Worm (Caenorhabditis elegans) whole organism, midembryonic: ENCODE data around the gene rpl-28.

Experiments used
- T22C8.4 ChIP-seq: fragments of 200-800 bp; sonication (Bioruptor generic); IDR thresholded peaks from 2 replicates; pipeline ENCODE4 v1.3.6; 2022; ENCODE audit warnings: missing genetic modification characterization, missing compliant biosample characterization
- cog-1 ChIP-seq: sonication (generic microtip); optimal IDR thresholded peaks from 2 replicates; lab custom pipeline; 2016; ENCODE audit warnings: missing genetic modification characterization, missing compliant biosample characterization
- flt-1 ChIP-seq: fragments of 200-800 bp; sonication (Bioruptor generic); IDR thresholded peaks from 2 replicates; pipeline ENCODE4 v1.3.6; 2022; ENCODE audit warnings: missing genetic modification characterization, missing compliant biosample characterization
- klf-2 ChIP-seq: fragments of 200-800 bp; sonication (Bioruptor generic); conservative IDR thresholded peaks from 2 replicates; pipeline ENCODE4 v1.3.6; 2022; ENCODE audit warnings: missing genetic modification reagents, missing genetic modification characterization, missing compliant biosample characterization
- med-1 ChIP-seq: sonication (generic microtip); optimal IDR thresholded peaks from 2 replicates; lab custom pipeline; 2017; ENCODE audit warnings: missing genetic modification characterization, mild to moderate bottlenecking, missing compliant biosample characterization, antibody characterized with exemption, missing genetic modification reagents; ENCODE audit not compliant: insufficient read depth
- ref-1 ChIP-seq: fragments of 200-800 bp; sonication (Bioruptor generic); conservative IDR thresholded peaks from 2 replicates; pipeline ENCODE4 v1.3.6; 2022; ENCODE audit warnings: missing genetic modification reagents, missing genetic modification characterization, missing compliant biosample characterization
- tab-1 ChIP-seq: fragments of 200-800 bp; sonication (Bioruptor generic); IDR thresholded peaks from 2 replicates; pipeline ENCODE4 v1.3.6; 2022; ENCODE audit warnings: missing genetic modification characterization, missing compliant biosample characterization
- ztf-23 ChIP-seq: fragments of 200-800 bp; sonication (Bioruptor generic); IDR thresholded peaks from 2 replicates; pipeline ENCODE4 v1.3.6; 2022; ENCODE audit warnings: missing genetic modification reagents, missing genetic modification characterization, missing compliant biosample characterization
- ztf-29 ChIP-seq: fragments of 200-800 bp; sonication (Bioruptor generic); IDR thresholded peaks from 2 replicates; pipeline ENCODE4 v1.3.6; 2022; ENCODE audit warnings: missing genetic modification reagents, missing genetic modification characterization, missing compliant biosample characterization

The rpl-28 gene

ce11 chrV:12752407-12752806, 24.5 kb upstream of the rpl-28 start, which contains the start of gene C15C8.8:
Gene C15C8.8 (minus strand): TSS chrV:12752507.
- TF ChIP-seq klf-2 (no peak), tab-1 (GFP tag; lab: Robert Waterston, UW) (no peak), ref-1 (GFP tag; lab: Robert Waterston, UW) (no peak), ztf-29 (GFP tag; lab: Robert Waterston, UW) (no peak), flt-1 (no peak), med-1 (no peak), cog-1 (tag; lab: Kevin White, UChicago) (no peak), T22C8.4 (no peak), ztf-23 (GFP tag; lab: Robert Waterston, UW) (no peak)

- TF ChIP-seq tab-1 (GFP tag; lab: Robert Waterston, UW), result no peak
- no peak for TF ChIP-seq ztf-29 (GFP tag; lab: Robert Waterston, UW)
- TF ChIP-seq ref-1 (GFP tag; lab: Robert Waterston, UW), result no peak
- TF ChIP-seq med-1, result no peak
- TF ChIP-seq T22C8.4, result no peak
- TF ChIP-seq ztf-23 (GFP tag; lab: Robert Waterston, UW), result no peak
- no peak for TF ChIP-seq klf-2
- no peak for TF ChIP-seq flt-1
- no peak for TF ChIP-seq cog-1 (tag; lab: Kevin White, UChicago)
Measured at ce11 chrV:12751495-12752050, 23.7 kb upstream of the rpl-28 start, which contains the start of gene C15C8.6. Gene C15C8.6 (minus strand): TSS chrV:12751545.

- TF ChIP-seq T22C8.4, result no peak
- TF ChIP-seq ref-1 (GFP tag; lab: Robert Waterston, UW), result no peak
- TF ChIP-seq flt-1, result no peak
- no peak for TF ChIP-seq tab-1 (GFP tag; lab: Robert Waterston, UW)
- TF ChIP-seq cog-1 (tag; lab: Kevin White, UChicago), result no peak
- TF ChIP-seq ztf-23 (GFP tag; lab: Robert Waterston, UW), result no peak
- no peak for TF ChIP-seq ztf-29 (GFP tag; lab: Robert Waterston, UW)
- no peak for TF ChIP-seq med-1
- TF ChIP-seq klf-2, result no peak
Measured at ce11 chrV:12749558-12749957, 21.6 kb upstream of the rpl-28 start.

- TF ChIP-seq ztf-23 (GFP tag; lab: Robert Waterston, UW) (no peak), ztf-29 (GFP tag; lab: Robert Waterston, UW) (no peak), cog-1 (tag; lab: Kevin White, UChicago) (no peak), flt-1 (no peak), T22C8.4 (no peak), ref-1 (GFP tag; lab: Robert Waterston, UW) (no peak), klf-2 (no peak), tab-1 (GFP tag; lab: Robert Waterston, UW) (no peak), med-1 (no peak)
Measured at ce11 chrV:12747856-12748255, 19.9 kb upstream of the rpl-28 start, which contains the start of gene C15C8.5. Gene C15C8.5 (plus strand): TSS chrV:12748007.

- TF ChIP-seq tab-1 (GFP tag; lab: Robert Waterston, UW) (no peak), klf-2 (no peak), ztf-29 (GFP tag; lab: Robert Waterston, UW) (no peak), ztf-23 (GFP tag; lab: Robert Waterston, UW) (no peak), T22C8.4 (no peak), med-1 (no peak), cog-1 (tag; lab: Kevin White, UChicago) (no peak), flt-1 (no peak), ref-1 (GFP tag; lab: Robert Waterston, UW) (no peak)
Measured at ce11 chrV:12747431-12747830, 19.5 kb upstream of the rpl-28 start, which contains the start of gene C15C8.4. Gene C15C8.4 (minus strand): TSS chrV:12747463.

- no peak for TF ChIP-seq klf-2
Measured at ce11 chrV:12744979-12745378, 17.1 kb upstream of the rpl-28 start, which contains the start of gene C15C8.7. Gene C15C8.7 (minus strand): TSS chrV:12745050.

ce11 chrV:12743778-12744502, 16.0 kb upstream of the rpl-28 start:
- no peak for TF ChIP-seq ztf-29 (GFP tag; lab: Robert Waterston, UW)
- TF ChIP-seq med-1, result no peak
- no peak for TF ChIP-seq klf-2
- TF ChIP-seq tab-1 (GFP tag; lab: Robert Waterston, UW), result no peak
- TF ChIP-seq ztf-23 (GFP tag; lab: Robert Waterston, UW), result no peak
- TF ChIP-seq cog-1 (tag; lab: Kevin White, UChicago), result no peak
- TF ChIP-seq ref-1 (GFP tag; lab: Robert Waterston, UW), result no peak

ce11 chrV:12741684-12742083, 13.8 kb upstream of the rpl-28 start, which contains the start of gene hrg-7:
Gene hrg-7 (plus strand): TSS chrV:12742041.
- no peak for TF ChIP-seq ztf-29 (GFP tag; lab: Robert Waterston, UW)
- TF ChIP-seq klf-2, result no peak
- TF ChIP-seq T22C8.4, result no peak
- TF ChIP-seq cog-1 (tag; lab: Kevin White, UChicago), result no peak
- no peak for TF ChIP-seq flt-1
- TF ChIP-seq ref-1 (GFP tag; lab: Robert Waterston, UW), result no peak
- TF ChIP-seq ztf-23 (GFP tag; lab: Robert Waterston, UW), result no peak
- TF ChIP-seq tab-1 (GFP tag; lab: Robert Waterston, UW), result no peak

- no peak for TF ChIP-seq ztf-23 (GFP tag; lab: Robert Waterston, UW)
- TF ChIP-seq T22C8.4, result no peak
- no peak for TF ChIP-seq med-1
- TF ChIP-seq klf-2, result no peak
- TF ChIP-seq ref-1 (GFP tag; lab: Robert Waterston, UW), result no peak
- TF ChIP-seq tab-1 (GFP tag; lab: Robert Waterston, UW), result no peak
- no peak for TF ChIP-seq cog-1 (tag; lab: Kevin White, UChicago)
- TF ChIP-seq ztf-29 (GFP tag; lab: Robert Waterston, UW), result no peak
- no peak for TF ChIP-seq flt-1
Measured at ce11 chrV:12736166-12736753, 8.3 kb upstream of the rpl-28 start, which contains the start of gene cky-1. Gene cky-1 (plus strand): TSS chrV:12736703.
